Fruit fly (Drosophila melanogaster): ENCODE measurements around the gene TyrR.

The TyrR gene

DNA sequence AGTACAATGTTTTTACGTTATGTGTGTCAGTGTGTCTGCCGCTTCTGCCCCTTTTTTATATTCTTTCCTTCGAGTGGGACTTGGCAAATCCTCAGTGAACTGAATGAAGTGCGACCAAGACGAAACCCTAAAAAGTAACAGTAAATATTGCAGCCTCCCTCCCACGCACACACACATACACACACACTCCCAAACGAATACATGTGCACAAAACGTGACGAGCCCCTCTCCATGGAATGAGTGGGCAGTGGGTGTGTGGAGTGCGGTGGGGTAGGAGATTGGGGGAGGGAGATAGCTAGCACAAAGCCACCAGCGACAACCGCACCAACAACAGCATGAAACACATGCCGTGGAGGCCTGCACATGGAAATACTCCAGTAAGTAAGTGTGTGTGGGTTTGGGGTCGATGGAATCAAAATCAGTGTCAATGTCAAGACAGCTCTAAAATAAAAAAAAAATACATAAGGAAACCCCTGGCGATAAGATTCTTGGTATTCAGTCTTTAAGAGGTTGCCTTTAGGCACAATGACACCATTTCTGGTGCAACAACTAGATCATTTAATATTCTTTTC, 48.1 kb downstream of the TyrR start:
- TF ChIP-seq usp (GFP tag; optimal IDR thresholded peaks at IDR 0.05) (no peak), pan (optimal IDR thresholded peaks at IDR 0.05) (no peak), EcR (GFP tag; optimal IDR thresholded peaks at IDR 0.05) (peak in 1 of 2 experiments; percentile 34)

- TF ChIP-seq CG8478 (optimal IDR thresholded peaks at IDR 0.05), result no peak
- peak; percentile 7 for TF ChIP-seq pan (optimal IDR thresholded peaks at IDR 0.05)
Measured at dm6 chr3R:17714370-17714769, 48.6 kb downstream of the TyrR start.

- TF ChIP-seq CG8478 (optimal IDR thresholded peaks at IDR 0.05) (no peak), EcR (GFP tag; optimal IDR thresholded peaks at IDR 0.05) (no peak), Dll (optimal IDR thresholded peaks at IDR 0.05) (no peak), pan (optimal IDR thresholded peaks at IDR 0.05) (no peak), psq (optimal IDR thresholded peaks at IDR 0.05) (no peak), usp (GFP tag; optimal IDR thresholded peaks at IDR 0.05) (no peak)
Measured at dm6 chr3R:17712623-17713521, 50.1 kb downstream of the TyrR start.

dm6 chr3R:17711646-17711975, 51.4 kb downstream of the TyrR start:
- TF ChIP-seq CG8478 (optimal IDR thresholded peaks at IDR 0.05) (no peak), usp (GFP tag; optimal IDR thresholded peaks at IDR 0.05) (no peak), Dll (optimal IDR thresholded peaks at IDR 0.05) (no peak), EcR (GFP tag; optimal IDR thresholded peaks at IDR 0.05) (no peak), pan (optimal IDR thresholded peaks at IDR 0.05) (no peak)

- TF ChIP-seq Dll (optimal IDR thresholded peaks at IDR 0.05) (peak; percentile 48), psq (optimal IDR thresholded peaks at IDR 0.05) (no peak), CG8478 (optimal IDR thresholded peaks at IDR 0.05) (no peak), pan (optimal IDR thresholded peaks at IDR 0.05) (no peak), usp (GFP tag; optimal IDR thresholded peaks at IDR 0.05) (no peak), EcR (GFP tag; optimal IDR thresholded peaks at IDR 0.05) (no peak)
Measured at dm6 chr3R:17710900-17711645, 51.9 kb downstream of the TyrR start.

- TF ChIP-seq Dll (optimal IDR thresholded peaks at IDR 0.05) (no peak), pan (optimal IDR thresholded peaks at IDR 0.05) (no peak), psq (optimal IDR thresholded peaks at IDR 0.05) (no peak)
Measured at dm6 chr3R:17710418-17710817, 52.6 kb downstream of the TyrR start.

- TF ChIP-seq usp (GFP tag; optimal IDR thresholded peaks at IDR 0.05) (no peak), CG8478 (optimal IDR thresholded peaks at IDR 0.05) (no peak), pan (optimal IDR thresholded peaks at IDR 0.05) (no peak), Dll (optimal IDR thresholded peaks at IDR 0.05) (no peak), psq (optimal IDR thresholded peaks at IDR 0.05) (no peak), EcR (GFP tag; optimal IDR thresholded peaks at IDR 0.05) (no peak)
Measured at dm6 chr3R:17709623-17710145, 53.3 kb downstream of the TyrR start.

DNA sequence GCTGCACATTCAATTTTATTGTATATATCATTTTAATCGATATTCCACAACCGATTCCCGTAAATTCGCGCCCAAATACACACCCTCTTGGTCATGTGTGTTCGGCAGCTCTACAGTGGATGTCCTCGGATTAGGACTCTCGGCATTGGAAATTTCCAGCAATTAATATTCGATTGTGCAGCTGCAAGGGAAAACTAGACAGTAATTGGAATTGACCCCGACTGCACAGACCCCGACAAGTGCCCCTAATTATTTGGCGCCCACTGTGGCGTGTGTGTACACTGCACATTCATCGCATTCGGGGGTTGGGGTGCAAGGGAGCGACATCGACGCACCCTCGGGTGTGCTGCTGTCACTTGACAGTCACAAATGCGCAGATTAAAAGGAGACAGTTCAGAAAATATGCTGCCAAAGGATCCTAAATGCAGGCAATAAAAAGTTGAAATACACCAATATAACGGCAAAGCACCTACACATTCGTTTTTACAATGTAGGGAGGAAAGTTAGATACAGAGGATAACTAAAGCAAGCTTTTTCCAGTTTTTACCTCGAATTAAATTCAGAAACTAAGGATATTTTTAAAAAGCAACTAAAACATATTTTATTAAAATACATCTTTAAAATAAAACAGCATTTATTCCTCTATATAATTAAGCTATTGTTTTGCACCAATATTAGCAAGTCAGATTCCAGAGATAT, 54.1 kb downstream of the TyrR start:
- no peak for TF ChIP-seq usp (GFP tag; optimal IDR thresholded peaks at IDR 0.05)
- TF ChIP-seq CG8478 (optimal IDR thresholded peaks at IDR 0.05), result no peak
- TF ChIP-seq pan (optimal IDR thresholded peaks at IDR 0.05), result no peak
- TF ChIP-seq psq (optimal IDR thresholded peaks at IDR 0.05), result no peak
- no peak for TF ChIP-seq Dll (optimal IDR thresholded peaks at IDR 0.05)
- TF ChIP-seq EcR (GFP tag; optimal IDR thresholded peaks at IDR 0.05), result no peak

dm6 chr3R:17707799-17708198, 55.2 kb downstream of the TyrR start:
- no peak for TF ChIP-seq psq (optimal IDR thresholded peaks at IDR 0.05)
- TF ChIP-seq Dll (optimal IDR thresholded peaks at IDR 0.05), result no peak
- TF ChIP-seq EcR (GFP tag; optimal IDR thresholded peaks at IDR 0.05), result no peak
- TF ChIP-seq pan (optimal IDR thresholded peaks at IDR 0.05), result no peak
- no peak for TF ChIP-seq CG8478 (optimal IDR thresholded peaks at IDR 0.05)
- no peak for TF ChIP-seq usp (GFP tag; optimal IDR thresholded peaks at IDR 0.05)

DNA sequence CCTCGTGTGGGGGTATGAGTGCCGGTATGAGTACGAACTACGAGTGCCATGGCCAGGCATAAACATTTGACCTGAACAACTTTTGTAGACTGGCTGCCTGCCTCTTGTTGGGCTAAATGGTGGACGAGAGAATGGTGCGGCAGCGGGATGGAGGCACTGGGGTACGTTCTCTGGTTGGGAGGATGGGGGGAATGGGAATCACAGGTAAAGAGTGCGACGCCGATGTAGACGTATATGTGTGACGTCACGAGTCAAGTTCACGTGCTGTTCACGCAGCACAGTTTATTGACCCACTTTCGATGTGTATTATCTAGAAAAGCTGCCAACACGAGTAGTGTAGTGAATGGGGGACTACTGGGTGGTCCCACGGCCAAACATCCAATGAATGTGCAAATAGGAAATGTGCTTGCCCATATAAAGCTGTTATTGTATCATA, 56.0 kb downstream of the TyrR start:
- TF ChIP-seq usp (GFP tag; optimal IDR thresholded peaks at IDR 0.05) (no peak), EcR (GFP tag; optimal IDR thresholded peaks at IDR 0.05) (no peak), CG8478 (optimal IDR thresholded peaks at IDR 0.05) (no peak), Dll (optimal IDR thresholded peaks at IDR 0.05) (no peak), pan (optimal IDR thresholded peaks at IDR 0.05) (no peak), psq (optimal IDR thresholded peaks at IDR 0.05) (no peak)

DNA sequence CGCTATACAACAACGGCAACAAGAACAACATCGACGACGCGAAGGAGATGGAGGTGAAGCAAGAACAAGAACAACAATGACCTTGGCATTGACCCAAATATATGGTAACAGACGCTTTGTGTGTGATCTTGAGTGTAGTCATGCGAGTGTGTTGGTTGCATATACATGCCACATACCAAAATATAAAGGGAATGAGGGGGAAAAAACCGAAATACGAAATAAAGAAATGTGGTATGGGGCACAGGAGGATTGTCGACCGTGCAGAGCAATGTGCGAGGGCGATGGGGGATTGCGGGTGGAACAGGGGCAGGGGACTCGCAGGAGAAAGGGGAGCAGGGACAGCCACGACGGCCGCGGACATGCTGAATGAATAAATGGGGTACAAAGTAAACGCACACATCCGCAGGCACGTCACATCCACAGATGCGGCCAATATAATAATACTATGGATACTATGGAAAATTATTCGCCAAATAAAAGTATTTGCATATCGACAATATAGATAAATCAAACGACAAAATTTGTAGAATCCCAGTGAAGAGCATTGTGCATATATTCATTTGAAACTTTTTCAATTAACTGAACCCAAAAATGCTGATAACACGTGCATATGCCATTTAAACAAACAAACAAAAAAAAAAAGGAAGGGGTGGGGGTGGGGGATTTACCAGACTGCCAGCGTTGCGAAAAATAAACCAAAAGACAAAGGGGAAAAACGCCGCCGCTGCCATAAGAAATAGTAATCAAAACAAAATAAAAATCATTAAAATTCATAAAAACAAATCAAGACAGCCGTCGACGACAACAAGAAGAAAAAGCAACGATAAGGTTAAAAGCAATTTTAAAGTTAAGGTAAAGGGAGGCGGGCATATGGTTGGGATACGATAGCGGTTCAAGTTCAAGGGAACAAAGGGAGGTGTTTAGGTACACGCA, 56.8 kb downstream of the TyrR start:
- no peak for TF ChIP-seq usp (GFP tag; optimal IDR thresholded peaks at IDR 0.05)
